Fruit fly (Drosophila melanogaster): ENCODE data around the gene Hcf.

The Hcf gene

dm6 chr4:385227-385795 lies 25.6 kb downstream of the Hcf start (continued):
- no peak for TF ChIP-seq CG1603 (tag; optimal IDR thresholded peaks at IDR 0.05)
- peak; percentile 5 for TF ChIP-seq twi (tag; optimal IDR thresholded peaks at IDR 0.05)
- no peak for TF ChIP-seq CG14050 (GFP tag; IDR thresholded peaks at IDR 0.05)

- no peak for TF ChIP-seq Atf3 (GFP tag; optimal IDR thresholded peaks at IDR 0.05)
- TF ChIP-seq CG16779 (GFP tag; IDR thresholded peaks at IDR 0.05) = no peak
- TF ChIP-seq cg (GFP tag; optimal IDR thresholded peaks at IDR 0.05) = peak; percentile 20
- peak; percentile 10 for TF ChIP-seq D19A (tag; optimal IDR thresholded peaks at IDR 0.05)
- no peak for TF ChIP-seq unpg (GFP tag; optimal IDR thresholded peaks at IDR 0.05)
- peak in 1 of 2 experiments; percentile 9 for TF ChIP-seq tll (GFP tag; optimal IDR thresholded peaks at IDR 0.05)
- TF ChIP-seq pros (GFP tag; optimal IDR thresholded peaks at IDR 0.05) = peak; percentile 59
- TF ChIP-seq Mad (GFP tag; optimal IDR thresholded peaks at IDR 0.05) = no peak
- peak; percentile 13 for TF ChIP-seq Nf-YB (GFP tag; optimal IDR thresholded peaks at IDR 0.05)
- no peak for TF ChIP-seq gcm (GFP tag; optimal IDR thresholded peaks at IDR 0.05)
- no peak for TF ChIP-seq ind (GFP tag; optimal IDR thresholded peaks at IDR 0.05)
- TF ChIP-seq fd96Cb (tag; optimal IDR thresholded peaks at IDR 0.05) = no peak
- TF ChIP-seq Kr (GFP tag; optimal IDR thresholded peaks at IDR 0.05) = peak; percentile 2
- TF ChIP-seq dmrt11E (tag; optimal IDR thresholded peaks at IDR 0.05) = no peak
- TF ChIP-seq z (GFP tag; IDR thresholded peaks at IDR 0.05) = 0 out of 3 replicates have a peak, but pooled peaks have one; percentile 29
- TF ChIP-seq E2f1 (GFP tag; IDR thresholded peaks at IDR 0.05) = no peak
- TF ChIP-seq Ets65A (GFP tag) = peak; percentile 47
- no peak for TF ChIP-seq CG2889 (GFP tag; IDR thresholded peaks at IDR 0.05)
- no peak for TF ChIP-seq CG8089 (GFP tag; optimal IDR thresholded peaks at IDR 0.05)
- no peak for TF ChIP-seq CG34376 (GFP tag; optimal IDR thresholded peaks at IDR 0.05)
- TF ChIP-seq NfI (GFP tag; optimal IDR thresholded peaks at IDR 0.05) = no peak
- peak; percentile 69 for TF ChIP-seq twi (tag; optimal IDR thresholded peaks at IDR 0.05)
- peak; percentile 3 for TF ChIP-seq ac (GFP tag; optimal IDR thresholded peaks at IDR 0.05)
- TF ChIP-seq CG2199 (GFP tag; IDR thresholded peaks at IDR 0.05) = peak; percentile 97
Observed at dm6 chr4:386752-387151, 27.0 kb downstream of the Hcf start.

- TF ChIP-seq Trl (optimal IDR thresholded peaks at IDR 0.05) (peak; percentile 53 to 82), Trl (GFP tag; optimal IDR thresholded peaks at IDR 0.05) (no peak), ttk (GFP tag; IDR thresholded peaks at IDR 0.05) (no peak), CG4328 (GFP tag; optimal IDR thresholded peaks at IDR 0.05) (no peak), CG6175 (GFP tag; IDR thresholded peaks at IDR 0.05) (no peak), CG3163 (GFP tag; optimal IDR thresholded peaks at IDR 0.05) (peak; percentile 41), pros (GFP tag; optimal IDR thresholded peaks at IDR 0.05) (peak; percentile 100), CTCF (GFP tag; optimal IDR thresholded peaks at IDR 0.05) (peak; percentile 21), crol (GFP tag; IDR thresholded peaks at IDR 0.05) (0 out of 2 replicates have a peak, but pooled peaks have one; percentile 2), Nf-YC (tag; optimal IDR thresholded peaks at IDR 0.05) (peak; percentile 36), Nf-YB (GFP tag; optimal IDR thresholded peaks at IDR 0.05) (peak; percentile 30), ash1 (GFP tag; optimal IDR thresholded peaks at IDR 0.05) (no peak), CG6813 (GFP tag; optimal IDR thresholded peaks at IDR 0.05) (no peak)
Observed at dm6 chr4:388784-389313, 29.1 kb downstream of the Hcf start.
